Worm (Caenorhabditis elegans) whole organism, late embryonic: ENCODE results near the gene fbxa-12.

Experiments
- C08G9.2 ChIP-seq: sonication (generic microtip); optimal IDR thresholded peaks from 2 replicates; lab custom pipeline; 2016; ENCODE audit warnings: mild to moderate bottlenecking, missing genetic modification characterization, moderate library complexity, missing compliant biosample characterization
- ceh-30 ChIP-seq: fragments of 150-350 bp; optimal IDR thresholded peaks from 2 replicates; lab custom pipeline; 2014; ENCODE audit warnings: missing biosample characterization, missing genetic modification characterization
- sox-2 ChIP-seq: fragments of 200-800 bp; sonication (Bioruptor generic); IDR thresholded peaks from 2 replicates; pipeline ENCODE4 v1.3.6; 2022; ENCODE audit warnings: missing genetic modification reagents, missing genetic modification characterization, missing compliant biosample characterization

ce11 chrIII:2205155-2205554, 14.4 kb upstream of the fbxa-12 start:
- TF ChIP-seq C08G9.2 (tag; lab: Kevin White, UChicago), result no peak
- TF ChIP-seq ceh-30 (tag; lab: Kevin White, UChicago), result no peak
- no peak for TF ChIP-seq sox-2
